Worm (Caenorhabditis elegans) whole organism, L2 larva: Measurements from ENCODE around the gene H01M10.1.

Experiments
- C34F6.9 ChIP-seq: fragments of 150-350 bp; optimal IDR thresholded peaks from 2 replicates; lab custom pipeline; 2014; ENCODE audit warnings: missing biosample characterization, missing genetic modification characterization
- F13H6.1 ChIP-seq: sonication (generic microtip); optimal IDR thresholded peaks from 2 replicates; lab custom pipeline; 2016; ENCODE audit warnings: missing genetic modification characterization, missing compliant biosample characterization
- R02D3.7 ChIP-seq: fragments of 150-350 bp; optimal IDR thresholded peaks from 2 replicates; lab custom pipeline; 2014; ENCODE audit warnings: missing biosample characterization, missing genetic modification characterization
- Y55F3AM.14 ChIP-seq: fragments of 200-800 bp; sonication (Bioruptor generic); optimal IDR thresholded peaks from 2 replicates; lab custom pipeline; 2018; ENCODE audit warnings: mild to moderate bottlenecking, missing genetic modification characterization, missing compliant biosample characterization
- ZK546.5 ChIP-seq: sonication (generic microtip); optimal IDR thresholded peaks from 2 replicates; lab custom pipeline; 2017; ENCODE audit warnings: missing biosample characterization, missing genetic modification characterization
- aly-2 ChIP-seq: fragments of 150-350 bp; optimal IDR thresholded peaks from 2 replicates; lab custom pipeline; 2014; ENCODE audit warnings: missing biosample characterization, missing genetic modification characterization
- blmp-1 ChIP-seq: sonication (generic microtip); optimal IDR thresholded peaks from 2 replicates; lab custom pipeline; 2017; ENCODE audit warnings: missing genetic modification characterization, mild to moderate bottlenecking, missing compliant biosample characterization, antibody characterized with exemption, moderate library complexity; ENCODE audit not compliant: insufficient read depth
- ceh-16 ChIP-seq: fragments of 150-350 bp; optimal IDR thresholded peaks from 2 replicates; lab custom pipeline; 2014; ENCODE audit warnings: missing biosample characterization, missing genetic modification characterization
- ceh-82 ChIP-seq: fragments of 150-350 bp; optimal IDR thresholded peaks from 2 replicates; lab custom pipeline; 2014; ENCODE audit warnings: missing biosample characterization, missing genetic modification characterization
- crh-2 ChIP-seq: sonication (generic microtip); optimal IDR thresholded peaks from 2 replicates; lab custom pipeline; 2017; ENCODE audit warnings: missing biosample characterization, missing genetic modification characterization
- dmd-4 ChIP-seq: sonication (generic microtip); optimal IDR thresholded peaks from 2 replicates; lab custom pipeline; 2017; ENCODE audit warnings: missing biosample characterization, missing genetic modification characterization
- egl-27 ChIP-seq: sonication (generic microtip); optimal IDR thresholded peaks from 3 replicates; lab custom pipeline; 2017; ENCODE audit warnings: missing biosample characterization, missing genetic modification reagents, missing genetic modification characterization
- elt-1 ChIP-seq: fragments of 150-350 bp; optimal IDR thresholded peaks from 2 replicates; lab custom pipeline; 2014; ENCODE audit warnings: missing biosample characterization, missing genetic modification characterization
- elt-3 ChIP-seq: sonication (generic microtip); optimal IDR thresholded peaks from 2 replicates; lab custom pipeline; 2017; ENCODE audit warnings: missing biosample characterization, missing genetic modification characterization
- fos-1 ChIP-seq: fragments of 150-350 bp; optimal IDR thresholded peaks from 2 replicates; lab custom pipeline; 2014; ENCODE audit warnings: missing biosample characterization, missing genetic modification characterization
- gmeb-1 ChIP-seq: fragments of 150-350 bp; optimal IDR thresholded peaks from 2 replicates; lab custom pipeline; 2014; ENCODE audit warnings: missing biosample characterization, missing genetic modification characterization
- lin-39 ChIP-seq: fragments of 150-350 bp; optimal IDR thresholded peaks from 2 replicates; lab custom pipeline; 2014; ENCODE audit warnings: missing biosample characterization, missing genetic modification reagents, missing genetic modification characterization
- lsy-2 ChIP-seq, 2 experiments: fragments of 150-350 bp in 1 of 2; sonication (generic microtip) in 1 of 2; optimal IDR thresholded peaks; 2 replicates each; lab custom pipeline; 2014 to 2017; ENCODE audit warnings: missing biosample characterization in 2 of 2, missing genetic modification characterization in 2 of 2
- mab-5 ChIP-seq: fragments of 150-350 bp; optimal IDR thresholded peaks from 2 replicates; lab custom pipeline; 2014; ENCODE audit warnings: missing biosample characterization, missing genetic modification characterization
- mdl-1 ChIP-seq, 2 experiments: fragments of 150-350 bp in 1 of 2; sonication (generic microtip) in 1 of 2; optimal IDR thresholded peaks; 2 replicates each; lab custom pipeline; 2017; ENCODE audit warnings: missing biosample characterization in 2 of 2, missing genetic modification characterization in 2 of 2
- nhr-10 ChIP-seq: sonication (generic microtip); optimal IDR thresholded peaks from 2 replicates; lab custom pipeline; 2017; ENCODE audit warnings: missing biosample characterization, missing genetic modification characterization
- nhr-12 ChIP-seq: fragments of 150-350 bp; optimal IDR thresholded peaks from 2 replicates; lab custom pipeline; 2014; ENCODE audit warnings: missing biosample characterization, missing genetic modification characterization
- nhr-129 ChIP-seq: fragments of 150-350 bp; optimal IDR thresholded peaks from 2 replicates; lab custom pipeline; 2014; ENCODE audit warnings: missing biosample characterization, missing genetic modification characterization
- nhr-23 ChIP-seq: fragments of 150-350 bp; optimal IDR thresholded peaks from 2 replicates; lab custom pipeline; 2014; ENCODE audit warnings: missing biosample characterization, missing genetic modification reagents, missing genetic modification characterization
- nhr-237 ChIP-seq: fragments of 150-350 bp; optimal IDR thresholded peaks from 2 replicates; lab custom pipeline; 2014; ENCODE audit warnings: missing biosample characterization, missing genetic modification characterization
- nhr-25 ChIP-seq: fragments of 150-350 bp; sonication (generic microtip); optimal IDR thresholded peaks from 3 replicates; lab custom pipeline; 2014; ENCODE audit warnings: missing biosample characterization, missing genetic modification characterization
- nhr-6 ChIP-seq: fragments of 150-350 bp; optimal IDR thresholded peaks from 2 replicates; lab custom pipeline; 2014; ENCODE audit warnings: missing biosample characterization, missing genetic modification characterization
- nhr-77 ChIP-seq: fragments of 150-350 bp; optimal IDR thresholded peaks from 2 replicates; lab custom pipeline; 2014; ENCODE audit warnings: missing biosample characterization, missing genetic modification characterization
- peb-1 ChIP-seq: fragments of 150-350 bp; optimal IDR thresholded peaks from 2 replicates; lab custom pipeline; 2014; ENCODE audit warnings: missing biosample characterization, missing genetic modification characterization
- skn-1 ChIP-seq: sonication (generic microtip); optimal IDR thresholded peaks from 2 replicates; lab custom pipeline; 2017; ENCODE audit warnings: missing biosample characterization, missing genetic modification characterization
- sma-3 ChIP-seq: sonication (generic microtip); optimal IDR thresholded peaks from 2 replicates; lab custom pipeline; 2016; ENCODE audit warnings: missing genetic modification reagents, missing genetic modification characterization, missing compliant biosample characterization
- snpc-4 ChIP-seq: fragments of 150-350 bp; optimal IDR thresholded peaks from 2 replicates; lab custom pipeline; 2014; ENCODE audit warnings: missing biosample characterization, missing genetic modification characterization
- unc-39 ChIP-seq: fragments of 150-350 bp; optimal IDR thresholded peaks from 2 replicates; lab custom pipeline; 2014; ENCODE audit warnings: missing biosample characterization, missing genetic modification characterization
- unc-55 ChIP-seq: fragments of 150-350 bp; sonication (generic microtip); optimal IDR thresholded peaks from 3 replicates; lab custom pipeline; 2014; ENCODE audit warnings: missing biosample characterization, missing genetic modification reagents, missing genetic modification characterization
- unc-62 ChIP-seq: fragments of 150-350 bp; optimal IDR thresholded peaks from 2 replicates; lab custom pipeline; 2014; ENCODE audit warnings: missing biosample characterization, missing genetic modification reagents, missing genetic modification characterization
- zag-1 ChIP-seq: fragments of 150-350 bp; optimal IDR thresholded peaks from 2 replicates; lab custom pipeline; 2014; ENCODE audit warnings: missing biosample characterization, missing genetic modification characterization
- ztf-11 ChIP-seq: sonication (generic microtip); optimal IDR thresholded peaks from 2 replicates; lab custom pipeline; 2017; ENCODE audit warnings: missing biosample characterization, missing genetic modification characterization
- ztf-4 ChIP-seq: fragments of 150-350 bp; optimal IDR thresholded peaks from 2 replicates; lab custom pipeline; 2014; ENCODE audit warnings: missing biosample characterization, missing genetic modification characterization

The H01M10.1 gene

ce11 chrX:2553433-2553860, 26.9 kb downstream of the H01M10.1 start (continued):
- no peak for TF ChIP-seq nhr-10 (tag; lab: Kevin White, UChicago)
- TF ChIP-seq egl-27: peak; percentile 70
- TF ChIP-seq elt-3 (tag; lab: Kevin White, UChicago): no peak
- no peak for TF ChIP-seq dmd-4 (tag; lab: Kevin White, UChicago)
- TF ChIP-seq mab-5: peak; percentile 11
- TF ChIP-seq nhr-25 (tag; lab: Kevin White, UChicago): peak; percentile 64
- peak; percentile 13 for TF ChIP-seq nhr-6 (tag; lab: Kevin White, UChicago)
- TF ChIP-seq peb-1 (tag; lab: Kevin White, UChicago): no peak
- TF ChIP-seq crh-2: peak; percentile 70
- TF ChIP-seq zag-1 (tag; lab: Kevin White, UChicago): no peak
- TF ChIP-seq lsy-2 (tag; optimal IDR thresholded peaks at IDR 0.05; lab: Kevin White, UChicago): peak; percentile 53 to 67
- no peak for TF ChIP-seq nhr-237
- no peak for TF ChIP-seq nhr-23 (tag; lab: Kevin White, UChicago)
- TF ChIP-seq unc-55 (GFP tag; lab: Kevin White, UChicago): peak; percentile 80
- peak; percentile 63 for TF ChIP-seq F13H6.1 (tag; lab: Kevin White, UChicago)
- no peak for TF ChIP-seq lin-39 (tag; lab: Kevin White, UChicago)
- no peak for TF ChIP-seq ztf-11 (tag; lab: Kevin White, UChicago)
- peak; percentile 37 for TF ChIP-seq gmeb-1 (tag; lab: Kevin White, UChicago)
- no peak for TF ChIP-seq unc-62
- peak; percentile 56 for TF ChIP-seq nhr-129 (tag; lab: Kevin White, UChicago)
- no peak for TF ChIP-seq nhr-77 (tag; lab: Kevin White, UChicago)
- TF ChIP-seq nhr-12 (tag; lab: Kevin White, UChicago): no peak
- peak in 1 of 2 experiments; percentile 50 for TF ChIP-seq mdl-1 (tag; optimal IDR thresholded peaks at IDR 0.05; lab: Kevin White, UChicago)

- TF ChIP-seq nhr-129 (tag; lab: Kevin White, UChicago): peak; percentile 15
- peak; percentile 8 for TF ChIP-seq F13H6.1 (tag; lab: Kevin White, UChicago)
- no peak for TF ChIP-seq nhr-77 (tag; lab: Kevin White, UChicago)
- peak; percentile 28 for TF ChIP-seq nhr-25 (tag; lab: Kevin White, UChicago)
These were observed 28.1 kb downstream of the H01M10.1 start, which contains the start of gene aat-3 for ce11 chrX:2552210-2552674. Gene aat-3, plus strand, starts transcription at chrX:2552260.

- TF ChIP-seq unc-55 (GFP tag; lab: Kevin White, UChicago): no peak
- peak; percentile 64 for TF ChIP-seq snpc-4
These were observed 28.9 kb downstream of the H01M10.1 start for ce11 chrX:2551450-2551849.

DNA sequence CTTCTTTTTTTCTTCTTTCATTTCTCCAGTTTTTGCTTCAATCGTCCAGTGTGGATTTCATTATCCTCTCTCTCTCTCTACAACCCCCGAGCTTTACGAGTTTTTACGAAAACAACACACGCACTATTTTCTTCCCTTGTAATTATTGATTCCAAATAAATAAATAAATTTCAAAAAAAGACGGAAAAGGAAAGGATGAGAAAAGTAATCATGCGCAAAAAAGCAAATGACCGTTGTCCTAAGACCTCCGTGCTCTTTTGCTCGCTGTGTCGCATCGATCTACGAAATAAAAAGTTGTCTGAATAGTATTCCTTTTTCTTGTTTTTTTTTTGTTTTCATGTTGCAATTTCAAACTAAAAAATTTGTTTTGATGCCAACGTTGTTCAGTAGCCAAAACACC, 29.7 kb downstream of the H01M10.1 start:
- no peak for TF ChIP-seq unc-62
- no peak for TF ChIP-seq zag-1 (tag; lab: Kevin White, UChicago)
- no peak for TF ChIP-seq nhr-77 (tag; lab: Kevin White, UChicago)
- TF ChIP-seq R02D3.7 (tag; lab: Kevin White, UChicago): no peak
- no peak for TF ChIP-seq snpc-4
- no peak for TF ChIP-seq blmp-1
- peak in 1 of 2 experiments; percentile 25 for TF ChIP-seq lsy-2 (tag; optimal IDR thresholded peaks at IDR 0.05; lab: Kevin White, UChicago)
- no peak for TF ChIP-seq fos-1 (tag; lab: Kevin White, UChicago)
- no peak for TF ChIP-seq sma-3 (GFP tag; lab: Kevin White, UChicago)
- no peak for TF ChIP-seq ceh-16 (tag; lab: Kevin White, UChicago)
- no peak for TF ChIP-seq crh-2
- TF ChIP-seq unc-55 (GFP tag; lab: Kevin White, UChicago): peak; percentile 48
- TF ChIP-seq ZK546.5 (tag; lab: Kevin White, UChicago): no peak
- TF ChIP-seq F13H6.1 (tag; lab: Kevin White, UChicago): no peak
- no peak for TF ChIP-seq ztf-4
- no peak for TF ChIP-seq ceh-82 (tag; lab: Kevin White, UChicago)
- no peak for TF ChIP-seq nhr-23 (tag; lab: Kevin White, UChicago)
- TF ChIP-seq Y55F3AM.14 (GFP tag; lab: Kevin White, UChicago): no peak
- TF ChIP-seq C34F6.9 (tag; lab: Kevin White, UChicago): peak; percentile 35
- TF ChIP-seq mdl-1 (tag; optimal IDR thresholded peaks at IDR 0.05; lab: Kevin White, UChicago): no peak
- no peak for TF ChIP-seq skn-1 (tag; lab: Kevin White, UChicago)
- no peak for TF ChIP-seq elt-1 (tag; lab: Kevin White, UChicago)
- no peak for TF ChIP-seq unc-39 (tag; lab: Kevin White, UChicago)
- TF ChIP-seq aly-2 (tag; lab: Kevin White, UChicago): no peak
- no peak for TF ChIP-seq nhr-237
- TF ChIP-seq, all 48 proteins: peak for 3
